Fruit fly (Drosophila melanogaster) whole organism: ENCODE results near the gene Efa6.

ENCODE experiments used
- CG8478 ChIP-seq: fragments of >200 bp; optimal IDR thresholded peaks from 2 replicates; lab custom pipeline; 2018; ENCODE audit warnings: inconsistent platforms
- EcR ChIP-seq, 2 experiments: fragments of >200 bp; optimal IDR thresholded peaks; 2 replicates each; lab custom pipeline; 2017; ENCODE audit warnings: missing biosample characterization in 2 of 2, missing genetic modification characterization in 2 of 2, missing genetic modification reagents in 2 of 2
- pan ChIP-seq: fragments of >200 bp; optimal IDR thresholded peaks from 2 replicates; lab custom pipeline; 2017
- usp ChIP-seq: fragments of >200 bp; optimal IDR thresholded peaks from 2 replicates; lab custom pipeline; 2017; ENCODE audit warnings: missing biosample characterization, missing genetic modification characterization, mixed read lengths

dm6 chr3R:22636567-22636889 is 49.0 kb downstream of the Efa6 start:
- TF ChIP-seq CG8478 (lab: Kevin White, UChicago) (no peak), EcR (GFP tag; optimal IDR thresholded peaks at IDR 0.05; lab: Kevin White, UChicago) (no peak), pan (lab: Kevin White, UChicago) (no peak), usp (GFP tag; lab: Kevin White, UChicago) (no peak)
